Fruit fly (Drosophila melanogaster) Kc167 (cell line): ENCODE results near the gene pb.

Experiments
- Sin3A ChIP-seq: fragments of >200 bp; optimal IDR thresholded peaks from 2 replicates; lab custom pipeline; 2018; ENCODE audit warnings: missing external identifiers
- h ChIP-seq: fragments of >200 bp; optimal IDR thresholded peaks from 3 replicates; lab custom pipeline; 2018; ENCODE audit warnings: missing external identifiers
- insv ChIP-seq: fragments of >200 bp; optimal IDR thresholded peaks from 3 replicates; lab custom pipeline; 2018; ENCODE audit warnings: missing external identifiers
- psq ChIP-seq: fragments of >200 bp; optimal IDR thresholded peaks from 2 replicates; lab custom pipeline; 2017; ENCODE audit warnings: missing external identifiers

DNA sequence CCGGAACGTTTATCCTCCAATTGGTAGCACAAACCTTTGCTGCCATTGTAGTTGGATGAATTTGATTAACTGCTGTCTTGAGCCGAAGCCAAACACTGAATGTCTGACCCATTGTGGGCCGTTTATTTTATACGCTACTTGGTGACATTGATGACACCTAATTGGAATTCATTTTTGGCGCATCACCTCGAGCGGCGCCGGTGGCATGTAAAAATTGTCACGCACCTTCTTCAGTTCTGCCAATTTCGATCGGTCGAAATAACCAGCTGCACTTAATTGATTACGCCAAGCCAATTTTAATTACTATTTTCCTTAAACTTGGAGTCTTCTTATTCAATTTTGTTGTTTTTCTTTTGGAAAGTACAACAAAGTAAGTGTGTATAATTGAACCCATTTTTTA, 50.2 kb downstream of the pb start, which contains the start of gene Ccp84Ae:
- no peak for TF ChIP-seq psq (lab: Kevin White, UChicago)
- no peak for TF ChIP-seq Sin3A (lab: Kevin White, UChicago)
- TF ChIP-seq insv (lab: Kevin White, UChicago), result no peak
- no peak for TF ChIP-seq h
